Fruit fly (Drosophila melanogaster) whole organism, embryonic: ENCODE data around the gene CG14014.

Experiments used
- CG10431 ChIP-seq: fragments of 200-800 bp; sonication (Bioruptor generic); optimal IDR thresholded peaks from 3 replicates; lab custom pipeline; 2018; ENCODE audit warnings: missing biosample characterization, mild to moderate bottlenecking, missing genetic modification characterization
- CG11085 ChIP-seq: fragments of 200-800 bp; sonication (Bioruptor generic); IDR thresholded peaks from 2 replicates; pipeline ENCODE4 v1.3.6; 2022; ENCODE audit warnings: missing biosample characterization, missing genetic modification characterization
- CG11247 ChIP-seq: fragments of 200-800 bp; sonication (Bioruptor generic); IDR thresholded peaks from 2 replicates; pipeline ENCODE4 v1.3.6; 2022; ENCODE audit warnings: missing biosample characterization, missing genetic modification characterization
- CG13287 ChIP-seq: fragments of 200-800 bp; sonication (Bioruptor generic); IDR thresholded peaks from 2 replicates; pipeline ENCODE4 v1.3.6; 2022; ENCODE audit warnings: missing biosample characterization, missing genetic modification characterization; ENCODE audit not compliant: partially characterized antibody
- CG15269 ChIP-seq: fragments of 200-800 bp; sonication (Bioruptor generic); optimal IDR thresholded peaks from 2 replicates; lab custom pipeline; 2018; ENCODE audit warnings: missing biosample characterization, mild to moderate bottlenecking, missing genetic modification characterization, moderate library complexity
- CG1792 ChIP-seq: fragments of 200-800 bp; sonication (Bioruptor generic); optimal IDR thresholded peaks from 2 replicates; lab custom pipeline; 2016; ENCODE audit warnings: missing biosample characterization, missing genetic modification characterization
- CG2202 ChIP-seq: fragments of 200-800 bp; sonication (Bioruptor generic); optimal IDR thresholded peaks from 2 replicates; lab custom pipeline; 2018; ENCODE audit warnings: missing biosample characterization, mild to moderate bottlenecking, missing genetic modification characterization
- CG2712 ChIP-seq: fragments of 200-800 bp; optimal IDR thresholded peaks from 3 replicates; lab custom pipeline; 2019; ENCODE audit warnings: missing biosample characterization, mild to moderate bottlenecking, missing genetic modification characterization, moderate library complexity
- CG31388 ChIP-seq: fragments of 200-800 bp; sonication (Bioruptor generic); optimal IDR thresholded peaks from 2 replicates; lab custom pipeline; 2016; ENCODE audit warnings: missing biosample characterization, missing genetic modification characterization
- CG31441 ChIP-seq: fragments of 200-800 bp; sonication (Bioruptor generic); IDR thresholded peaks from 2 replicates; pipeline ENCODE4 v1.3.6; 2022; ENCODE audit warnings: missing biosample characterization, missing genetic modification characterization
- CG32772 ChIP-seq: fragments of 200-800 bp; sonication (Bioruptor generic); IDR thresholded peaks from 2 replicates; pipeline ENCODE4 v1.3.6; 2022; ENCODE audit warnings: missing biosample characterization, missing genetic modification characterization
- CG33557 ChIP-seq: fragments of 200-800 bp; sonication (Bioruptor generic); optimal IDR thresholded peaks from 2 replicates; lab custom pipeline; 2019; ENCODE audit warnings: missing biosample characterization, mild to moderate bottlenecking, missing genetic modification characterization, moderate library complexity
- CG3726 ChIP-seq: fragments of 200-800 bp; sonication (Bioruptor generic); IDR thresholded peaks from 3 replicates; pipeline ENCODE4, ENCODE4 v1.3.6; 2022; ENCODE audit warnings: missing biosample characterization, missing genetic modification characterization
- CG43689 ChIP-seq: fragments of 200-800 bp; sonication (Bioruptor generic); IDR thresholded peaks from 2 replicates; pipeline ENCODE4 v1.3.6; 2022; ENCODE audit warnings: missing biosample characterization, missing genetic modification characterization
- CG6813 ChIP-seq: fragments of 200-800 bp; sonication (Bioruptor generic); optimal IDR thresholded peaks from 2 replicates; lab custom pipeline; 2017; ENCODE audit warnings: missing biosample characterization, missing genetic modification characterization, mild to moderate bottlenecking, moderate library complexity, missing genetic modification reagents
- CG8924 ChIP-seq: fragments of 200-800 bp; optimal IDR thresholded peaks from 3 replicates; lab custom pipeline; 2019; ENCODE audit warnings: missing biosample characterization, mild to moderate bottlenecking, missing genetic modification characterization, moderate library complexity
- CG9437 ChIP-seq: fragments of 200-800 bp; sonication (Bioruptor generic); optimal IDR thresholded peaks from 2 replicates; lab custom pipeline; 2018; ENCODE audit warnings: missing biosample characterization, mild to moderate bottlenecking, missing genetic modification characterization
- D ChIP-seq, 2 experiments: fragments of 200-800 bp in 1 of 2; fragments of >200 bp in 1 of 2; sonication (Bioruptor generic) in 1 of 2; optimal IDR thresholded peaks; 2 replicates in 1 of 2; 3 replicates in 1 of 2; lab custom pipeline; 2017; ENCODE audit warnings: mild to moderate bottlenecking in 1 of 2, missing biosample characterization in 1 of 2, missing genetic modification characterization in 1 of 2, missing genetic modification reagents in 1 of 2
- D19B ChIP-seq: fragments of 200-800 bp; sonication (Bioruptor generic); optimal IDR thresholded peaks from 2 replicates; lab custom pipeline; 2017; ENCODE audit warnings: missing biosample characterization, mild to moderate bottlenecking, missing genetic modification characterization
- E2f2 ChIP-seq: fragments of 200-800 bp; sonication (Bioruptor generic); IDR thresholded peaks from 2 replicates; pipeline ENCODE4 v1.3.6; 2022; ENCODE audit warnings: missing biosample characterization, missing genetic modification characterization
- Ets65A ChIP-seq: fragments of 200-800 bp; sonication (Bioruptor generic); peaks from one replicate; lab custom pipeline; 2016; ENCODE audit warnings: missing biosample characterization, missing genetic modification characterization
- Ets97D ChIP-seq: fragments of 200-800 bp; sonication (Bioruptor generic); optimal IDR thresholded peaks from 3 replicates; lab custom pipeline; 2016; ENCODE audit warnings: missing biosample characterization, missing genetic modification characterization
- Med ChIP-seq: fragments of 200-800 bp; sonication (Bioruptor generic); peaks from one replicate; lab custom pipeline; 2016; ENCODE audit warnings: missing biosample characterization, missing genetic modification characterization, mild to moderate bottlenecking, inconsistent platforms, moderate library complexity
- Neu2 ChIP-seq: fragments of 200-800 bp; sonication (Bioruptor generic); optimal IDR thresholded peaks from 3 replicates; lab custom pipeline; 2016; ENCODE audit warnings: missing biosample characterization, missing genetic modification characterization, borderline replicate concordance
- Sox100B ChIP-seq: fragments of 200-800 bp; sonication (Bioruptor generic); optimal IDR thresholded peaks from 3 replicates; lab custom pipeline; 2018; ENCODE audit warnings: missing biosample characterization, mild to moderate bottlenecking, missing genetic modification characterization
- Taf1 ChIP-seq: fragments of 200-800 bp; sonication (Bioruptor generic); IDR thresholded peaks from 2 replicates; pipeline ENCODE4 v1.3.6; 2022; ENCODE audit warnings: missing biosample characterization, missing genetic modification characterization
- YL-1 ChIP-seq: fragments of 200-800 bp; sonication (Bioruptor generic); optimal IDR thresholded peaks from 3 replicates; lab custom pipeline; 2017; ENCODE audit warnings: missing biosample characterization, mild to moderate bottlenecking, missing genetic modification characterization
- bowl ChIP-seq: fragments of 200-800 bp; sonication (Bioruptor generic); IDR thresholded peaks from 2 replicates; pipeline ENCODE4 v1.3.6; 2022; ENCODE audit warnings: missing biosample characterization, missing genetic modification characterization
- cg ChIP-seq: fragments of 200-800 bp; sonication (Bioruptor generic); optimal IDR thresholded peaks from 3 replicates; lab custom pipeline; 2019; ENCODE audit warnings: missing biosample characterization, mild to moderate bottlenecking, missing genetic modification characterization, moderate library complexity
- crc ChIP-seq: fragments of 200-800 bp; sonication (Bioruptor generic); optimal IDR thresholded peaks from 2 replicates; lab custom pipeline; 2016; ENCODE audit warnings: missing biosample characterization, missing genetic modification characterization
- crol ChIP-seq: fragments of 200-800 bp; sonication (Bioruptor generic); IDR thresholded peaks from 2 replicates; pipeline ENCODE4 v1.3.6; 2022; ENCODE audit warnings: missing biosample characterization, missing genetic modification characterization
- dan ChIP-seq: fragments of 200-800 bp; sonication (Bioruptor generic); IDR thresholded peaks from 2 replicates; pipeline ENCODE4 v1.3.6; 2022; ENCODE audit warnings: missing biosample characterization, missing genetic modification characterization
- fu2 ChIP-seq: fragments of 200-800 bp; sonication (Bioruptor generic); optimal IDR thresholded peaks from 2 replicates; lab custom pipeline; 2016; ENCODE audit warnings: missing biosample characterization, missing genetic modification characterization
- gem ChIP-seq: fragments of 200-800 bp; sonication (Bioruptor generic); optimal IDR thresholded peaks from 2 replicates; lab custom pipeline; 2019; ENCODE audit warnings: missing biosample characterization, mild to moderate bottlenecking, missing genetic modification characterization, moderate library complexity
- gsb ChIP-seq: fragments of 200-800 bp; sonication (Bioruptor generic); IDR thresholded peaks from 2 replicates; pipeline ENCODE4 v1.3.6; 2022; ENCODE audit warnings: missing biosample characterization, missing genetic modification characterization
- hkb ChIP-seq, 2 experiments: fragments of 200-800 bp in 1 of 2; fragments of >200 bp in 1 of 2; sonication (Bioruptor generic) in 1 of 2; IDR thresholded peaks in 1 of 2; optimal IDR thresholded peaks in 1 of 2; 2 replicates each; pipeline versions ENCODE4 v1.3.6 to Lab custom; 2017 to 2022; ENCODE audit warnings: missing biosample characterization in 1 of 2, missing genetic modification characterization in 1 of 2
- mirr ChIP-seq: fragments of 200-800 bp; sonication (Bioruptor generic); optimal IDR thresholded peaks from 3 replicates; lab custom pipeline; 2018; ENCODE audit warnings: missing biosample characterization, mild to moderate bottlenecking, missing genetic modification characterization
- nerfin-1 ChIP-seq: fragments of 200-800 bp; sonication (Bioruptor generic); optimal IDR thresholded peaks from 3 replicates; lab custom pipeline; 2019; ENCODE audit warnings: missing biosample characterization, mild to moderate bottlenecking, missing genetic modification characterization, moderate library complexity
- nerfin-2 ChIP-seq: fragments of 200-800 bp; sonication (Bioruptor generic); IDR thresholded peaks from 2 replicates; pipeline ENCODE4 v1.3.6; 2022; ENCODE audit warnings: missing biosample characterization, missing genetic modification characterization; ENCODE audit not compliant: partially characterized antibody
- oc ChIP-seq: fragments of 200-800 bp; sonication (Bioruptor generic); optimal IDR thresholded peaks from 2 replicates; lab custom pipeline; 2018; ENCODE audit warnings: missing biosample characterization, mild to moderate bottlenecking, missing genetic modification characterization, moderate library complexity
- p53 ChIP-seq: fragments of 200-800 bp; sonication (Bioruptor generic); optimal IDR thresholded peaks from 2 replicates; lab custom pipeline; 2016; ENCODE audit warnings: missing biosample characterization, missing genetic modification characterization
- pan ChIP-seq, 4 experiments: fragments of >200 bp in 3 of 4; fragments of 200-800 bp in 1 of 4; sonication (Bioruptor generic) in 1 of 4; optimal IDR thresholded peaks in 3 of 4; IDR thresholded peaks in 1 of 4; 2 replicates each; pipeline versions ENCODE4 v1.3.6 to Lab custom; 2017 to 2022; ENCODE audit warnings: missing biosample characterization in 2 of 4, missing genetic modification characterization in 2 of 4, mixed read lengths in 1 of 4
- peb ChIP-seq: fragments of 200-800 bp; sonication (Bioruptor generic); IDR thresholded peaks from 2 replicates; pipeline ENCODE4 v1.3.6; 2022; ENCODE audit warnings: missing biosample characterization, missing genetic modification characterization
- pzg ChIP-seq: fragments of 200-800 bp; sonication (Bioruptor generic); optimal IDR thresholded peaks from 3 replicates; lab custom pipeline; 2018; ENCODE audit warnings: missing biosample characterization, mild to moderate bottlenecking, missing genetic modification characterization, moderate library complexity
- sim ChIP-seq: fragments of 200-800 bp; sonication (Bioruptor generic); IDR thresholded peaks from 2 replicates; pipeline ENCODE4 v1.3.6; 2022; ENCODE audit warnings: missing biosample characterization, missing genetic modification characterization
- tna ChIP-seq: fragments of 200-800 bp; sonication (Bioruptor generic); IDR thresholded peaks from 2 replicates; pipeline ENCODE4 v1.3.6; 2022; ENCODE audit warnings: missing biosample characterization, missing genetic modification characterization; ENCODE audit not compliant: partially characterized antibody
- tx ChIP-seq: fragments of 200-800 bp; sonication (Bioruptor generic); optimal IDR thresholded peaks from 2 replicates; lab custom pipeline; 2016; ENCODE audit warnings: missing biosample characterization, missing genetic modification characterization
- unpg ChIP-seq: fragments of 200-800 bp; sonication (Bioruptor generic); optimal IDR thresholded peaks from 3 replicates; lab custom pipeline; 2018; ENCODE audit warnings: missing biosample characterization, mild to moderate bottlenecking, missing genetic modification characterization, moderate library complexity

CG14014 gene

DNA sequence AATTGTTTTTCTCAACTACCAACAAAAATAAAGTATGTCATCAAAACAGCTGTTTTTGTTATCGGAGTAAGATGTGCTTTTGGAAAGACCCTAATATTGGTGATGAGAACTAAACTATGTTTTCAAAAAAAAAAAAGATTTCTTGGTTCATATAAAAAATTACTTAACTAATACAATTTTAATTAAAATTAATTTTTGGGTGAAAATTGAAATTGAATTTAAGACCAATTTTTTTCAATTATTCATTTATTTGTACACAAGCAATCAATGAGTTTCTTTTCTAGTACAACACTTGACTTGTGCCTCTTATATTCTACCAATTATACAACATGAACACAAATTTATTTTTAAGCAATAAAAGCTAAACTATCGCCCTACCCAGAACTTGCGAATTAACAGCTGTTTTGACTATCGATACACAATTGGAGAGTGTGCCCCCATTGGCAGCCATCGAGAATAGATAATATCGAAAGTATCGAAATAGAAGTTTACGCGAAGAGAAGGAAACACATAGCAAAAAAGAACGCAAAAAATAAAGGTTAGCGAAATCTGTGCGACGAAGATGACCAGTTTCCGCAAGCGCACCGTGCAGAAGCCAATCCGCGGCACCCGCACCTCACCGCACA, 26.7 kb downstream of the CG14014 start, which contains the start of the genes Vps52 and Elp4 (continued):
- TF ChIP-seq peb (GFP tag; lab: Robert Waterston, UW) (peak; percentile 36; the same call in 1 of the 2 replicates), CG31441 (GFP tag; lab: Robert Waterston, UW) (no peak; the same call in 1 of the 2 replicates), CG8924 (tag; lab: Kevin White, UChicago) (peak; percentile 78), Med (peak; percentile 86), Sox100B (GFP tag; lab: Kevin White, UChicago) (no peak), oc (tag; lab: Kevin White, UChicago) (peak; percentile 53), D19B (no peak), nerfin-2 (GFP tag; lab: Robert Waterston, UW) (peak; percentile 67), CG43689 (no peak), crc (GFP tag; lab: Kevin White, UChicago) (peak; percentile 35), CG1792 (GFP tag; lab: Kevin White, UChicago) (peak; percentile 8), tx (peak; percentile 17), p53 (GFP tag; lab: Kevin White, UChicago) (peak; percentile 48), unpg (peak; percentile 75), CG2202 (tag; lab: Kevin White, UChicago) (no peak), CG32772 (GFP tag; lab: Robert Waterston, UW) (peak; percentile 66), Ets65A (GFP tag; lab: Kevin White, UChicago) (peak; percentile 85), CG15269 (tag; lab: Kevin White, UChicago) (peak; percentile 80), mirr (no peak), CG10431 (GFP tag; lab: Kevin White, UChicago) (peak; percentile 35), Neu2 (GFP tag; lab: Kevin White, UChicago) (no peak), nerfin-1 (tag; lab: Kevin White, UChicago) (peak; percentile 68), CG13287 (GFP tag; lab: Robert Waterston, UW) (peak; percentile 72), gsb (GFP tag; lab: Robert Waterston, UW) (no peak), hkb (optimal IDR thresholded peaks at IDR 0.05; lab: Kevin White, UChicago) (no peak), hkb (GFP tag; IDR thresholded peaks at IDR 0.05; lab: Robert Waterston, UW) (peak; percentile 65), CG3726 (GFP tag; lab: Robert Waterston, UW) (no peak), E2f2 (no peak), CG9437 (peak; percentile 65), CG33557 (GFP tag; lab: Kevin White, UChicago) (peak; percentile 67), tna (GFP tag; lab: Robert Waterston, UW) (peak; percentile 64), sim (no peak), D (optimal IDR thresholded peaks at IDR 0.05; lab: Kevin White, UChicago) (no peak), D (GFP tag; optimal IDR thresholded peaks at IDR 0.05; lab: Kevin White, UChicago) (peak; percentile 53), Taf1 (GFP tag; lab: Robert Waterston, UW) (peak; percentile 29; the same call in 1 of the 2 replicates), CG6813 (no peak), bowl (no peak), CG31388 (peak; percentile 37), dan (GFP tag; lab: Robert Waterston, UW) (no peak), CG11247 (GFP tag; lab: Robert Waterston, UW) (peak; percentile 65), Ets97D (GFP tag; lab: Kevin White, UChicago) (peak; percentile 45), cg (GFP tag; lab: Kevin White, UChicago) (no peak), fu2 (GFP tag; lab: Kevin White, UChicago) (peak; percentile 59), crol (no peak), gem (peak; percentile 88), CG11085 (GFP tag; lab: Robert Waterston, UW) (peak; percentile 57; the same call in 1 of the 2 replicates), pan (optimal IDR thresholded peaks at IDR 0.05; lab: Kevin White, UChicago) (no peak), pan (GFP tag; optimal IDR thresholded peaks at IDR 0.05 in 1 of 2, IDR thresholded peaks at IDR 0.05 in 1 of 2) (peak in 1 of 2 experiments; percentile 76), pzg (GFP tag; lab: Kevin White, UChicago) (peak; percentile 50), YL-1 (GFP tag; lab: Kevin White, UChicago) (peak; percentile 20), CG2712 (tag; lab: Kevin White, UChicago) (peak; percentile 84)
